Fruit fly (Drosophila melanogaster) whole organism, embryonic: Measurements from ENCODE around the gene CG34135.

Experiments used
- Asciz ChIP-seq: fragments of 200-800 bp; sonication (Bioruptor generic); optimal IDR thresholded peaks from 2 replicates; lab custom pipeline; 2017; ENCODE audit warnings: missing biosample characterization, mild to moderate bottlenecking, missing genetic modification characterization, missing genetic modification reagents
- CG1024 ChIP-seq: fragments of 200-800 bp; sonication (Bioruptor generic); IDR thresholded peaks from 2 replicates; pipeline ENCODE4 v1.3.6; 2022; ENCODE audit warnings: missing biosample characterization, missing genetic modification characterization
- CG11398 ChIP-seq: fragments of 200-800 bp; sonication (Bioruptor generic); optimal IDR thresholded peaks from 2 replicates; lab custom pipeline; 2016; ENCODE audit warnings: missing biosample characterization, missing genetic modification characterization
- CG16863 ChIP-seq: fragments of 200-800 bp; sonication (Bioruptor generic); optimal IDR thresholded peaks from 3 replicates; lab custom pipeline; 2016; ENCODE audit warnings: missing biosample characterization, missing genetic modification characterization
- CG17328 ChIP-seq: fragments of 200-800 bp; sonication (Bioruptor generic); IDR thresholded peaks from 2 replicates; pipeline ENCODE4 v1.3.6; 2022; ENCODE audit warnings: missing biosample characterization, missing genetic modification characterization
- CG18011 ChIP-seq: fragments of 200-800 bp; sonication (Bioruptor generic); optimal IDR thresholded peaks from 2 replicates; lab custom pipeline; 2017; ENCODE audit warnings: missing biosample characterization, missing genetic modification characterization, mild to moderate bottlenecking, moderate library complexity, missing genotype
- CG18262 ChIP-seq: fragments of 200-800 bp; optimal IDR thresholded peaks from 3 replicates; lab custom pipeline; 2019; ENCODE audit warnings: missing biosample characterization, mild to moderate bottlenecking, missing genetic modification characterization, moderate library complexity
- CG18764 ChIP-seq: fragments of 200-800 bp; sonication (Bioruptor generic); optimal IDR thresholded peaks from 3 replicates; lab custom pipeline; 2016; ENCODE audit warnings: missing biosample characterization, missing genetic modification characterization
- CG2116 ChIP-seq: fragments of 200-800 bp; sonication (Bioruptor generic); optimal IDR thresholded peaks from 3 replicates; lab custom pipeline; 2018; ENCODE audit warnings: missing biosample characterization, mild to moderate bottlenecking, missing genetic modification characterization
- CG2129 ChIP-seq: fragments of 200-800 bp; sonication (Bioruptor generic); IDR thresholded peaks from 2 replicates; pipeline ENCODE4 v1.3.6; 2022; ENCODE audit warnings: missing biosample characterization, missing genetic modification characterization; ENCODE audit not compliant: partially characterized antibody
- CG2875 ChIP-seq: fragments of 200-800 bp; sonication (Bioruptor generic); optimal IDR thresholded peaks from 2 replicates; lab custom pipeline; 2017; ENCODE audit warnings: missing biosample characterization, mild to moderate bottlenecking, missing genetic modification characterization, missing genetic modification reagents
- CG32532 ChIP-seq: fragments of 200-800 bp; sonication (Bioruptor generic); IDR thresholded peaks from 2 replicates; pipeline ENCODE4 v1.3.6; 2022; ENCODE audit warnings: missing biosample characterization, missing genetic modification characterization
- CG3838 ChIP-seq: fragments of 200-800 bp; sonication (Bioruptor generic); optimal IDR thresholded peaks from 3 replicates; lab custom pipeline; 2016; ENCODE audit warnings: missing biosample characterization, missing genetic modification characterization
- CG6272 ChIP-seq: fragments of 200-800 bp; sonication (Bioruptor generic); IDR thresholded peaks from 2 replicates; pipeline ENCODE4 v1.3.6; 2022; ENCODE audit warnings: missing biosample characterization, missing genetic modification characterization
- CG6791 ChIP-seq: fragments of 200-800 bp; sonication (Bioruptor generic); IDR thresholded peaks from 3 replicates; pipeline ENCODE4 v1.3.6; 2022; ENCODE audit warnings: missing biosample characterization, missing genetic modification characterization; ENCODE audit not compliant: partially characterized antibody
- CG7839 ChIP-seq: fragments of 200-800 bp; sonication (Bioruptor generic); optimal IDR thresholded peaks from 3 replicates; lab custom pipeline; 2018; ENCODE audit warnings: missing biosample characterization, mild to moderate bottlenecking, missing genetic modification characterization, moderate library complexity
- CG7963 ChIP-seq: fragments of 200-800 bp; sonication (Bioruptor generic); IDR thresholded peaks from 3 replicates; pipeline ENCODE4 v1.3.6; 2022; ENCODE audit warnings: missing biosample characterization, missing genetic modification characterization; ENCODE audit not compliant: partially characterized antibody
- Doc3 ChIP-seq: fragments of 200-800 bp; sonication (Bioruptor generic); IDR thresholded peaks from 3 replicates; pipeline ENCODE4 v1.3.6; 2022; ENCODE audit warnings: missing biosample characterization, missing genetic modification characterization; ENCODE audit not compliant: partially characterized antibody
- Ets97D ChIP-seq: fragments of 200-800 bp; sonication (Bioruptor generic); optimal IDR thresholded peaks from 3 replicates; lab custom pipeline; 2016; ENCODE audit warnings: missing biosample characterization, missing genetic modification characterization
- HLH3B ChIP-seq: fragments of 200-800 bp; sonication (Bioruptor generic); IDR thresholded peaks from 2 replicates; pipeline ENCODE4 v1.3.6; 2022; ENCODE audit warnings: missing biosample characterization, missing genetic modification characterization
- Hsf ChIP-seq: fragments of 200-800 bp; sonication (Bioruptor generic); optimal IDR thresholded peaks from 3 replicates; lab custom pipeline; 2016; ENCODE audit warnings: missing biosample characterization, missing genetic modification characterization
- Kr ChIP-seq: fragments of 200-800 bp; sonication (Bioruptor generic); optimal IDR thresholded peaks from 2 replicates; lab custom pipeline; 2017; ENCODE audit warnings: missing biosample characterization, mild to moderate bottlenecking, missing genetic modification characterization
- Mad ChIP-seq: fragments of 200-800 bp; sonication (Bioruptor generic); optimal IDR thresholded peaks from 2 replicates; lab custom pipeline; 2016; ENCODE audit warnings: missing biosample characterization, missing genetic modification characterization
- NC2β ChIP-seq: fragments of 200-800 bp; sonication (Bioruptor generic); optimal IDR thresholded peaks from 2 replicates; lab custom pipeline; 2016; ENCODE audit warnings: missing biosample characterization, missing genetic modification characterization
- Neu2 ChIP-seq: fragments of 200-800 bp; sonication (Bioruptor generic); optimal IDR thresholded peaks from 3 replicates; lab custom pipeline; 2016; ENCODE audit warnings: missing biosample characterization, missing genetic modification characterization, borderline replicate concordance
- Rfx ChIP-seq: fragments of 200-800 bp; sonication (Bioruptor generic); IDR thresholded peaks from 2 replicates; pipeline ENCODE4 v1.3.6; 2022; ENCODE audit warnings: missing biosample characterization, missing genetic modification characterization
- TFAM ChIP-seq: fragments of 200-800 bp; sonication (Bioruptor generic); optimal IDR thresholded peaks from 2 replicates; lab custom pipeline; 2017; ENCODE audit warnings: missing biosample characterization, missing genetic modification characterization, inconsistent platforms
- Trl ChIP-seq, 3 experiments: fragments of >200 bp in 2 of 3; fragments of 200-800 bp in 1 of 3; sonication (Bioruptor generic) in 1 of 3; optimal IDR thresholded peaks; 2 replicates in 1 of 3; 3 replicates in 2 of 3; lab custom pipeline; 2016 to 2017; ENCODE audit warnings: missing biosample characterization in 1 of 3, missing genetic modification characterization in 1 of 3
- Usf ChIP-seq: fragments of 200-800 bp; sonication (Bioruptor generic); optimal IDR thresholded peaks from 2 replicates; lab custom pipeline; 2017; ENCODE audit warnings: missing genotype, missing biosample characterization, missing genetic modification characterization
- crc ChIP-seq: fragments of 200-800 bp; sonication (Bioruptor generic); optimal IDR thresholded peaks from 2 replicates; lab custom pipeline; 2016; ENCODE audit warnings: missing biosample characterization, missing genetic modification characterization
- danr ChIP-seq: fragments of 200-800 bp; sonication (Bioruptor generic); IDR thresholded peaks from 2 replicates; pipeline ENCODE4 v1.3.6; 2022; ENCODE audit warnings: missing biosample characterization, missing genetic modification characterization
- dmrt11E ChIP-seq: fragments of 200-800 bp; sonication (Bioruptor generic); optimal IDR thresholded peaks from 3 replicates; lab custom pipeline; 2018; ENCODE audit warnings: missing biosample characterization, mild to moderate bottlenecking, missing genetic modification characterization, moderate library complexity
- ems ChIP-seq: fragments of 200-800 bp; sonication (Bioruptor generic); optimal IDR thresholded peaks from 3 replicates; lab custom pipeline; 2016; ENCODE audit warnings: missing biosample characterization, missing genetic modification characterization
- eve ChIP-seq, 2 experiments: fragments of >200 bp; optimal IDR thresholded peaks; 2 replicates each; lab custom pipeline; 2017; ENCODE audit warnings: missing biosample characterization in 2 of 2, missing genetic modification characterization in 2 of 2
- fu2 ChIP-seq: fragments of 200-800 bp; sonication (Bioruptor generic); optimal IDR thresholded peaks from 2 replicates; lab custom pipeline; 2016; ENCODE audit warnings: missing biosample characterization, missing genetic modification characterization
- gt ChIP-seq: fragments of 200-800 bp; sonication (Bioruptor generic); IDR thresholded peaks from 2 replicates; pipeline ENCODE4 v1.3.6; 2022; ENCODE audit warnings: missing biosample characterization, missing genetic modification characterization
- hth ChIP-seq: fragments of >200 bp; optimal IDR thresholded peaks from 2 replicates; lab custom pipeline; 2017; ENCODE audit warnings: inconsistent platforms
- insv ChIP-seq, 2 experiments: fragments of 200-800 bp; sonication (Bioruptor generic); optimal IDR thresholded peaks; 3 replicates each; lab custom pipeline; 2016 to 2018; ENCODE audit warnings: missing biosample characterization in 2 of 2, missing genetic modification characterization in 2 of 2
- maf-S ChIP-seq: fragments of 200-800 bp; sonication (Bioruptor generic); optimal IDR thresholded peaks from 2 replicates; lab custom pipeline; 2016; ENCODE audit warnings: missing biosample characterization, missing genetic modification characterization
- mirr ChIP-seq: fragments of 200-800 bp; sonication (Bioruptor generic); optimal IDR thresholded peaks from 3 replicates; lab custom pipeline; 2018; ENCODE audit warnings: missing biosample characterization, mild to moderate bottlenecking, missing genetic modification characterization
- nau ChIP-seq: fragments of 200-800 bp; sonication (Bioruptor generic); optimal IDR thresholded peaks from 3 replicates; lab custom pipeline; 2017; ENCODE audit warnings: missing biosample characterization, mild to moderate bottlenecking, missing genetic modification characterization, missing genetic modification reagents
- onecut ChIP-seq: fragments of 200-800 bp; sonication (Bioruptor generic); IDR thresholded peaks from 2 replicates; pipeline ENCODE4 v1.3.6; 2022; ENCODE audit warnings: missing biosample characterization, missing genetic modification characterization
- ranshi ChIP-seq: fragments of 200-800 bp; sonication (Bioruptor generic); IDR thresholded peaks from 2 replicates; pipeline ENCODE4 v1.3.6; 2022; ENCODE audit warnings: missing biosample characterization, missing genetic modification characterization
- salm ChIP-seq: fragments of 200-800 bp; sonication (Bioruptor generic); optimal IDR thresholded peaks from 2 replicates; lab custom pipeline; 2018; ENCODE audit warnings: missing biosample characterization, mild to moderate bottlenecking, missing genetic modification characterization
- slou ChIP-seq: fragments of 200-800 bp; sonication (Bioruptor generic); optimal IDR thresholded peaks from 3 replicates; lab custom pipeline; 2016; ENCODE audit warnings: missing biosample characterization, missing genetic modification characterization
- so ChIP-seq: fragments of 200-800 bp; sonication (Bioruptor generic); IDR thresholded peaks from 3 replicates; pipeline ENCODE4 v1.3.6; 2022; ENCODE audit warnings: missing biosample characterization, missing genetic modification characterization
- sqz ChIP-seq: fragments of 200-800 bp; sonication (Bioruptor generic); optimal IDR thresholded peaks from 3 replicates; lab custom pipeline; 2018; ENCODE audit warnings: missing biosample characterization, mild to moderate bottlenecking, missing genetic modification characterization
- vfl ChIP-seq: fragments of 200-800 bp; sonication (Bioruptor generic); optimal IDR thresholded peaks from 2 replicates; lab custom pipeline; 2016; ENCODE audit warnings: missing biosample characterization, missing genetic modification characterization
- wek ChIP-seq: fragments of 200-800 bp; sonication (Bioruptor generic); optimal IDR thresholded peaks from 3 replicates; lab custom pipeline; 2018; ENCODE audit warnings: missing biosample characterization, mild to moderate bottlenecking, missing genetic modification characterization, moderate library complexity
- zen ChIP-seq: fragments of 200-800 bp; sonication (Bioruptor generic); optimal IDR thresholded peaks from 3 replicates; lab custom pipeline; 2018; ENCODE audit warnings: missing biosample characterization, mild to moderate bottlenecking, missing genetic modification characterization, moderate library complexity

Gene CG34135

DNA sequence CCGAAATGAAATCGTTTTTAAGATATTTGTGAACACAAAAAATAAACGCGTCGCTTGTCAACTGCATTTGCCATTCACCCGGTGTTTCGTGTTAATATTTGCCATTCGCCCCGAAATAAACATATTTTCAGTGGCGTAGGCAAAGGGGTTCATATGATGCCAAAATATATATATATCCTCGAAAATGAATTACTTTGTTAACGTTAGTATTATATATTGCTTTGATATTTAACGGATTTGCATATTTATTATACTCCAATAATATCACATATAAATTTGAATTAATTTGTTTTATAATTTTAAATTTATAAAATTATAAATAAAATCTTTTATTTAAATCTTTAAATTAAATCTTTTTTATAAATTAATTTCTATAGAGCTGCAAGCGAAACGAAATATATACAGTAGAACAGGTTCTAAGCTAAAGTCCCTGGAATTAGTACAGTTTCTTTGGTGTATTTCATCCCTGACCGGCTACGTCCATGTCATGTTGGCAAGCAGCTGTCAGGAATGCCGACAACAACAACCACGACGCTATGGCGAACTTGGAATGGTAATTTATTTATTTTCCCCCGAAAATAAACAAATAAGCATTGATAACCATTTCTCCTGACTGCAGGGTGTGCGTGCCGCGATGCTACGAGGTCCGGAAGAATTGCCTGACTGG is 36.3 kb downstream of the CG34135 start, which contains the start of the genes M1BP and CG8202 (continued):
- TF ChIP-seq Doc3 (GFP tag; lab: Robert Waterston, UW) (no peak), CG16863 (GFP tag; lab: Kevin White, UChicago) (peak; percentile 55), vfl (GFP tag; lab: Kevin White, UChicago) (peak; percentile 0), onecut (GFP tag; lab: Robert Waterston, UW) (peak; percentile 69), CG2116 (GFP tag; lab: Kevin White, UChicago) (peak; percentile 73), CG17328 (GFP tag; lab: Robert Waterston, UW) (no peak; the same call in 1 of the 2 replicates), salm (tag; lab: Kevin White, UChicago) (peak; percentile 81), CG2129 (no peak), Trl (optimal IDR thresholded peaks at IDR 0.05; lab: Kevin White, UChicago) (no peak), Trl (GFP tag; optimal IDR thresholded peaks at IDR 0.05; lab: Kevin White, UChicago) (peak; percentile 34), Kr (GFP tag; lab: Kevin White, UChicago) (peak; percentile 7), Neu2 (GFP tag; lab: Kevin White, UChicago) (no peak), CG18011 (GFP tag; lab: Kevin White, UChicago) (peak; percentile 65), CG18262 (tag; lab: Kevin White, UChicago) (peak; percentile 97), ems (GFP tag; lab: Kevin White, UChicago) (peak; percentile 27), Mad (peak; percentile 70), gt (GFP tag; lab: Robert Waterston, UW) (no peak), CG6791 (GFP tag; lab: Robert Waterston, UW) (no peak), zen (tag; lab: Kevin White, UChicago) (peak; percentile 83), insv (GFP tag; optimal IDR thresholded peaks at IDR 0.05; lab: Kevin White, UChicago) (peak in 1 of 2 experiments; percentile 74), so (GFP tag; lab: Robert Waterston, UW) (peak; percentile 63; the same call in 1 of the 3 replicates), CG2875 (peak; percentile 76), Ets97D (GFP tag; lab: Kevin White, UChicago) (no peak), CG11398 (GFP tag; lab: Kevin White, UChicago) (no peak), HLH3B (peak; percentile 58), CG7963 (GFP tag; lab: Robert Waterston, UW) (no peak), mirr (peak; percentile 56), CG1024 (0 out of 2 replicates have a peak, but pooled peaks have one; percentile 3), CG32532 (GFP tag; lab: Robert Waterston, UW) (peak; percentile 85), CG3838 (GFP tag; lab: Kevin White, UChicago) (peak; percentile 24), fu2 (GFP tag; lab: Kevin White, UChicago) (peak; percentile 45), sqz (no peak), slou (peak; percentile 41), TFAM (GFP tag; lab: Kevin White, UChicago) (no peak), Hsf (GFP tag; lab: Kevin White, UChicago) (peak; percentile 60), CG6272 (peak; percentile 59; the same call in 1 of the 2 replicates), Usf (GFP tag; lab: Kevin White, UChicago) (peak; percentile 87), dmrt11E (tag; lab: Kevin White, UChicago) (peak; percentile 92), maf-S (GFP tag; lab: Kevin White, UChicago) (no peak), NC2β (GFP tag; lab: Kevin White, UChicago) (peak; percentile 13), Asciz (peak; percentile 83), Rfx (GFP tag; lab: Robert Waterston, UW) (peak; percentile 80), CG18764 (GFP tag; lab: Kevin White, UChicago) (peak; percentile 79), eve (GFP tag; optimal IDR thresholded peaks at IDR 0.05; lab: Kevin White, UChicago) (no peak), danr (GFP tag; lab: Robert Waterston, UW) (peak; percentile 63), ranshi (GFP tag; lab: Robert Waterston, UW) (peak; percentile 92), hth (lab: Kevin White, UChicago) (no peak), wek (GFP tag; lab: Kevin White, UChicago) (no peak), nau (GFP tag; lab: Kevin White, UChicago) (no peak), crc (GFP tag; lab: Kevin White, UChicago) (no peak), CG7839 (tag; lab: Kevin White, UChicago) (peak; percentile 94)
